Fruit fly (Drosophila melanogaster): ENCODE results near the gene hoe1.

The hoe1 gene

DNA sequence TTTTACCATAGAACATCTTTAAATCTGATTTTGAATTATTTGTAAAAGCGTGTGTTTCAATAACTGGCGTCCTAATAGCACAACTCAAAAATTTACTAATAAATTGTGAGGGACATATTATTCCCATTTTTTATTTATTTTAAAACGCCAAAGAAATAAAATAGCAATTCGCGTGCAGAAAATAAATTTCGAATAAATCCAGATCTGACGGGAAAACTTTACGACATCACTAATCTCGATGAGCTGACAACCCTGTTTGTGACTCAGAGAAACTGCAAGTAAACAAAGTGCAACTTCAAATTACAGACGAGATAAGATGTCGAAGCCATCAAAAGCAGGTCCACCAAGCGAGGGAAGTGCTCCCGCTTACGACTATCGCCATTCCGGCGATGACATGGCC, 33.2 kb upstream of the hoe1 start, which contains the start of gene CG34125:
Gene CG34125 (plus strand): TSS at position 254 of the 400 bp plus-strand sequence.
- TF ChIP-seq CG2889 (GFP tag; IDR thresholded peaks at IDR 0.05) (no peak), Camta (GFP tag; optimal IDR thresholded peaks at IDR 0.05) (peak; percentile 16), CG14014 (GFP tag; IDR thresholded peaks at IDR 0.05) (0 out of 2 replicates have a peak, but pooled peaks have one; percentile 11), sc (optimal IDR thresholded peaks at IDR 0.05) (no peak), sc (GFP tag; optimal IDR thresholded peaks at IDR 0.05) (no peak), Kr (GFP tag; optimal IDR thresholded peaks at IDR 0.05) (no peak), zfh1 (GFP tag; IDR thresholded peaks at IDR 0.05) (peak; percentile 20; the same call in 1 of the 3 replicates), CG4328 (GFP tag; optimal IDR thresholded peaks at IDR 0.05) (no peak), p53 (GFP tag; optimal IDR thresholded peaks at IDR 0.05) (no peak), CG6654 (GFP tag; optimal IDR thresholded peaks at IDR 0.05) (no peak), fu2 (GFP tag; optimal IDR thresholded peaks at IDR 0.05) (no peak), CG1792 (GFP tag; optimal IDR thresholded peaks at IDR 0.05) (no peak), MESR4 (GFP tag; optimal IDR thresholded peaks at IDR 0.05) (peak; percentile 13), CG7786 (GFP tag; optimal IDR thresholded peaks at IDR 0.05) (no peak), slou (GFP tag; optimal IDR thresholded peaks at IDR 0.05) (no peak), E2f2 (GFP tag; IDR thresholded peaks at IDR 0.05) (0 out of 2 replicates have a peak, but pooled peaks have one; percentile 22), lola (GFP tag; optimal IDR thresholded peaks at IDR 0.05) (no peak), sd (tag; optimal IDR thresholded peaks at IDR 0.05) (no peak), sisA (GFP tag; IDR thresholded peaks at IDR 0.05) (no peak), gro (GFP tag; optimal IDR thresholded peaks at IDR 0.05) (no peak), az2 (GFP tag; optimal IDR thresholded peaks at IDR 0.05) (peak; percentile 6), Max (GFP tag; optimal IDR thresholded peaks at IDR 0.05) (no peak), lmd (GFP tag; IDR thresholded peaks at IDR 0.05) (no peak), pfk (GFP tag; optimal IDR thresholded peaks at IDR 0.05) (no peak), CG7372 (GFP tag; IDR thresholded peaks at IDR 0.05) (no peak), Med (GFP tag) (peak; percentile 67), Usf (GFP tag; optimal IDR thresholded peaks at IDR 0.05) (no peak), CG12744 (GFP tag; optimal IDR thresholded peaks at IDR 0.05) (no peak), Hmr (GFP tag; optimal IDR thresholded peaks at IDR 0.05) (no peak), ken (GFP tag; IDR thresholded peaks at IDR 0.05) (no peak), CG10366 (GFP tag; IDR thresholded peaks at IDR 0.05) (0 out of 2 replicates have a peak, but pooled peaks have one; percentile 10), CG8478 (optimal IDR thresholded peaks at IDR 0.05) (no peak), pan (optimal IDR thresholded peaks at IDR 0.05) (no peak), pan (GFP tag; optimal IDR thresholded peaks at IDR 0.05 in 1 of 2, IDR thresholded peaks at IDR 0.05 in 1 of 2) (peak in 1 of 2 experiments; percentile 32), CG13624 (GFP tag; optimal IDR thresholded peaks at IDR 0.05) (peak; percentile 5), CG8765 (GFP tag; IDR thresholded peaks at IDR 0.05) (no peak), CG17385 (GFP tag; optimal IDR thresholded peaks at IDR 0.05) (no peak), Xrp1 (GFP tag; IDR thresholded peaks at IDR 0.05) (peak; percentile 34; the same call in 1 of the 2 replicates), nerfin-1 (tag; optimal IDR thresholded peaks at IDR 0.05) (no peak), zen2 (GFP tag; IDR thresholded peaks at IDR 0.05; ENCODE audit: partially characterized antibody) (no peak), CG13287 (GFP tag; IDR thresholded peaks at IDR 0.05; ENCODE audit: partially characterized antibody) (peak; percentile 22; the same call in 1 of the 2 replicates), CG15011 (GFP tag; optimal IDR thresholded peaks at IDR 0.05) (no peak), CG6854 (GFP tag; optimal IDR thresholded peaks at IDR 0.05) (no peak), vfl (GFP tag; optimal IDR thresholded peaks at IDR 0.05) (no peak), gce (GFP tag; IDR thresholded peaks at IDR 0.05) (no peak), CG6254 (GFP tag; optimal IDR thresholded peaks at IDR 0.05) (no peak), CG9215 (GFP tag; IDR thresholded peaks at IDR 0.05) (no peak), org-1 (GFP tag; optimal IDR thresholded peaks at IDR 0.05) (no peak), kay (GFP tag; optimal IDR thresholded peaks at IDR 0.05) (peak; percentile 97), CG9932 (GFP tag; IDR thresholded peaks at IDR 0.05) (peak; percentile 44; the same call in 1 of the 2 replicates), Neu2 (GFP tag; optimal IDR thresholded peaks at IDR 0.05; ENCODE audit: borderline replicate concordance) (no peak), phol (tag; optimal IDR thresholded peaks at IDR 0.05) (peak; percentile 11)

All from whole organism, embryonic.